Worm (Caenorhabditis elegans) whole organism, L2 larva: ENCODE data around the gene T23G4.127.

Experiments
- R02D3.7 ChIP-seq: fragments of 150-350 bp; optimal IDR thresholded peaks from 2 replicates; lab custom pipeline; 2014; ENCODE audit warnings: missing biosample characterization, missing genetic modification characterization
- ama-1 ChIP-seq: fragments of 150-350 bp; optimal IDR thresholded peaks from 2 replicates; lab custom pipeline; 2018; ENCODE audit warnings: inconsistent platforms
- ceh-16 ChIP-seq: fragments of 150-350 bp; optimal IDR thresholded peaks from 2 replicates; lab custom pipeline; 2014; ENCODE audit warnings: missing biosample characterization, missing genetic modification characterization
- ceh-82 ChIP-seq: fragments of 150-350 bp; optimal IDR thresholded peaks from 2 replicates; lab custom pipeline; 2014; ENCODE audit warnings: missing biosample characterization, missing genetic modification characterization
- mdl-1 ChIP-seq, 2 experiments: fragments of 150-350 bp in 1 of 2; sonication (generic microtip) in 1 of 2; optimal IDR thresholded peaks; 2 replicates each; lab custom pipeline; 2017; ENCODE audit warnings: missing biosample characterization in 2 of 2, missing genetic modification characterization in 2 of 2
- nhr-10 ChIP-seq: sonication (generic microtip); optimal IDR thresholded peaks from 2 replicates; lab custom pipeline; 2017; ENCODE audit warnings: missing biosample characterization, missing genetic modification characterization
- nhr-23 ChIP-seq: fragments of 150-350 bp; optimal IDR thresholded peaks from 2 replicates; lab custom pipeline; 2014; ENCODE audit warnings: missing biosample characterization, missing genetic modification reagents, missing genetic modification characterization
- nhr-237 ChIP-seq: fragments of 150-350 bp; optimal IDR thresholded peaks from 2 replicates; lab custom pipeline; 2014; ENCODE audit warnings: missing biosample characterization, missing genetic modification characterization
- nhr-77 ChIP-seq: fragments of 150-350 bp; optimal IDR thresholded peaks from 2 replicates; lab custom pipeline; 2014; ENCODE audit warnings: missing biosample characterization, missing genetic modification characterization
- sma-3 ChIP-seq: sonication (generic microtip); optimal IDR thresholded peaks from 2 replicates; lab custom pipeline; 2016; ENCODE audit warnings: missing genetic modification reagents, missing genetic modification characterization, missing compliant biosample characterization
- snpc-4 ChIP-seq: fragments of 150-350 bp; optimal IDR thresholded peaks from 2 replicates; lab custom pipeline; 2014; ENCODE audit warnings: missing biosample characterization, missing genetic modification characterization
- unc-39 ChIP-seq: fragments of 150-350 bp; optimal IDR thresholded peaks from 2 replicates; lab custom pipeline; 2014; ENCODE audit warnings: missing biosample characterization, missing genetic modification characterization
- ztf-4 ChIP-seq: fragments of 150-350 bp; optimal IDR thresholded peaks from 2 replicates; lab custom pipeline; 2014; ENCODE audit warnings: missing biosample characterization, missing genetic modification characterization

DNA sequence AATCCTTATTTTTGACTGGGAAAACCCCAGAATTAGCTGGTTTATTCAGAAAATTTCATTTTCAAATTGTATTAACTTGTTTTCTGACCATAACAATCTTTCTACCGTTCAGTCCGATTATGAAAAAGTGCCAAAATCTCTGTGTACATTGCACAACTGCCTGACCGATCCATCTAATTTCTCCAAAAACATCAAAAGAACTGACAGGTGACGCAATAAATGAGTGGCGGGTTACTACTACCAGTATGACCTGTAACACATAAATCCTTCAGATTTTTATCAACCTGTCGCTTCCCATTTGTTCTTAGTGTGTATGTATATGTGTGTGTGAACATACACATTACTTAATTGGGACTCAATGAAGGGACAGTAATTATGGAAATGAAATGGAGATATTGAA is 18.2 kb upstream of the T23G4.127 start:
- TF ChIP-seq sma-3 (GFP tag; lab: Kevin White, UChicago) (no peak), ceh-16 (tag; lab: Kevin White, UChicago) (peak; percentile 63), nhr-10 (tag; lab: Kevin White, UChicago) (no peak), unc-39 (tag; lab: Kevin White, UChicago) (no peak), mdl-1 (tag; optimal IDR thresholded peaks at IDR 0.05; lab: Kevin White, UChicago) (no peak), R02D3.7 (no peak), ztf-4 (tag; lab: Kevin White, UChicago) (no peak), nhr-237 (tag; lab: Kevin White, UChicago) (no peak), nhr-23 (tag; lab: Kevin White, UChicago) (no peak), ama-1 (no peak), nhr-77 (no peak), ceh-82 (no peak), snpc-4 (tag; lab: Kevin White, UChicago) (no peak)
